Fruit fly (Drosophila melanogaster): ENCODE measurements around the gene SNF4Agamma.

Gene SNF4Agamma

dm6 chr3R:21163318-21163828 is 22.8 kb downstream of the SNF4Agamma start, which contains the start of gene CG5810 (continued):
- TF ChIP-seq esg (GFP tag; conservative IDR thresholded peaks at IDR 0.05) = no peak
- no peak for TF ChIP-seq CG15073 (GFP tag; optimal IDR thresholded peaks at IDR 0.05)
- no peak for TF ChIP-seq CG6765 (GFP tag; optimal IDR thresholded peaks at IDR 0.05)
- no peak for TF ChIP-seq CG17612 (GFP tag; IDR thresholded peaks at IDR 0.05)
- no peak for TF ChIP-seq ash1 (GFP tag; optimal IDR thresholded peaks at IDR 0.05)
- no peak for TF ChIP-seq Lim3 (GFP tag; IDR thresholded peaks at IDR 0.05)
- no peak for TF ChIP-seq CG11247 (GFP tag; IDR thresholded peaks at IDR 0.05)
- no peak for TF ChIP-seq CG10209 (GFP tag; optimal IDR thresholded peaks at IDR 0.05)
- no peak for TF ChIP-seq caup (GFP tag; optimal IDR thresholded peaks at IDR 0.05; ENCODE audit: severe bottlenecking)
- TF ChIP-seq CG17802 (tag; optimal IDR thresholded peaks at IDR 0.05) = no peak
- TF ChIP-seq Doc2 (GFP tag; IDR thresholded peaks at IDR 0.05) = no peak
- TF ChIP-seq otp (GFP tag; IDR thresholded peaks at IDR 0.05) = no peak
- no peak for TF ChIP-seq CG17829 (tag; optimal IDR thresholded peaks at IDR 0.05)
- no peak for TF ChIP-seq crp (GFP tag; optimal IDR thresholded peaks at IDR 0.05)
- TF ChIP-seq CG3163 (GFP tag; optimal IDR thresholded peaks at IDR 0.05) = no peak
- TF ChIP-seq ro (GFP tag; IDR thresholded peaks at IDR 0.05) = no peak
- TF ChIP-seq CG13894 (tag; optimal IDR thresholded peaks at IDR 0.05) = peak; percentile 91
- no peak for TF ChIP-seq CG2202 (tag; optimal IDR thresholded peaks at IDR 0.05)
- TF ChIP-seq CG6791 (GFP tag; IDR thresholded peaks at IDR 0.05; ENCODE audit: partially characterized antibody) = no peak
- no peak for TF ChIP-seq Opbp (GFP tag; IDR thresholded peaks at IDR 0.05; ENCODE audit: partially characterized antibody)
- TF ChIP-seq run (tag; optimal IDR thresholded peaks at IDR 0.05) = no peak
- no peak for TF ChIP-seq NC2β (GFP tag; optimal IDR thresholded peaks at IDR 0.05)
- TF ChIP-seq fd64A (GFP tag; optimal IDR thresholded peaks at IDR 0.05) = no peak
- TF ChIP-seq HmgD (GFP tag; optimal IDR thresholded peaks at IDR 0.05) = no peak
- TF ChIP-seq Neu2 (GFP tag; optimal IDR thresholded peaks at IDR 0.05; ENCODE audit: borderline replicate concordance) = no peak
- no peak for TF ChIP-seq HHEX (GFP tag; optimal IDR thresholded peaks at IDR 0.05)
- no peak for TF ChIP-seq CG6654 (GFP tag; optimal IDR thresholded peaks at IDR 0.05)
- TF ChIP-seq CG16815 (GFP tag; optimal IDR thresholded peaks at IDR 0.05) = no peak
- TF ChIP-seq ind (GFP tag; optimal IDR thresholded peaks at IDR 0.05) = no peak
- TF ChIP-seq MESR4 (GFP tag; optimal IDR thresholded peaks at IDR 0.05) = no peak
- no peak for TF ChIP-seq bcd (GFP tag; optimal IDR thresholded peaks at IDR 0.05)
- no peak for TF ChIP-seq tup (GFP tag; optimal IDR thresholded peaks at IDR 0.05)
- TF ChIP-seq CG15011 (GFP tag; optimal IDR thresholded peaks at IDR 0.05) = no peak
- no peak for TF ChIP-seq CG2889 (GFP tag; IDR thresholded peaks at IDR 0.05)
- TF ChIP-seq CG4424 (GFP tag; optimal IDR thresholded peaks at IDR 0.05) = no peak
- TF ChIP-seq CG17568 (GFP tag; optimal IDR thresholded peaks at IDR 0.05) = peak; percentile 86
- TF ChIP-seq bowl (GFP tag; IDR thresholded peaks at IDR 0.05) = peak; percentile 21; the same call in 1 of the 2 replicates
- TF ChIP-seq Dref (GFP tag; IDR thresholded peaks at IDR 0.05) = no peak
- peak; percentile 21 for TF ChIP-seq NfI (GFP tag; optimal IDR thresholded peaks at IDR 0.05)
- no peak for TF ChIP-seq da (GFP tag; optimal IDR thresholded peaks at IDR 0.05)
- TF ChIP-seq Eip74EF (GFP tag; optimal IDR thresholded peaks at IDR 0.05) = no peak
- no peak for TF ChIP-seq cg (GFP tag; optimal IDR thresholded peaks at IDR 0.05)
- TF ChIP-seq CG4730 (GFP tag; IDR thresholded peaks at IDR 0.05) = no peak
- no peak for TF ChIP-seq CG15479 (GFP tag; optimal IDR thresholded peaks at IDR 0.05)
- peak; percentile 50 for TF ChIP-seq CG18011 (GFP tag; optimal IDR thresholded peaks at IDR 0.05)
- no peak for TF ChIP-seq MTF-1 (GFP tag; optimal IDR thresholded peaks at IDR 0.05; ENCODE audit: borderline replicate concordance)
- no peak for TF ChIP-seq aop (GFP tag; IDR thresholded peaks at IDR 0.05)
- TF ChIP-seq al (GFP tag; IDR thresholded peaks at IDR 0.05) = no peak
- TF ChIP-seq Sin3A (optimal IDR thresholded peaks at IDR 0.05) = no peak
